Worm (Caenorhabditis elegans) whole organism, L4 larva: ENCODE results near the gene eri-9.

ENCODE experiments used
- F10B5.3 ChIP-seq: sonication (generic microtip); optimal IDR thresholded peaks from 2 replicates; lab custom pipeline; 2016; ENCODE audit warnings: mild to moderate bottlenecking, missing genetic modification characterization, missing compliant biosample characterization
- F37D6.2 ChIP-seq: sonication (generic microtip); optimal IDR thresholded peaks from 2 replicates; lab custom pipeline; 2016; ENCODE audit warnings: mild to moderate bottlenecking, missing genetic modification characterization, missing compliant biosample characterization
- Y48G9A.11 ChIP-seq: fragments of 200-800 bp; sonication (Bioruptor generic); IDR thresholded peaks from 2 replicates; pipeline ENCODE4 v1.3.6; 2022; ENCODE audit warnings: missing genetic modification reagents, missing genetic modification characterization, missing compliant biosample characterization
- Y5F2A.4 ChIP-seq: fragments of 200-800 bp; sonication (Bioruptor generic); optimal IDR thresholded peaks from 2 replicates; lab custom pipeline; 2018; ENCODE audit warnings: mild to moderate bottlenecking, missing genetic modification characterization, missing compliant biosample characterization
- Y75B8A.6 ChIP-seq: fragments of 200-800 bp; sonication (Bioruptor generic); IDR thresholded peaks from 2 replicates; pipeline ENCODE4 v1.3.6; 2022; ENCODE audit warnings: missing genetic modification reagents, missing genetic modification characterization, missing compliant biosample characterization
- aha-1 ChIP-seq: fragments of 150-350 bp; peaks from one replicate; lab custom pipeline; 2014; ENCODE audit warnings: missing biosample characterization, missing genetic modification characterization
- ceh-44 ChIP-seq: fragments of 200-800 bp; sonication (Bioruptor generic); IDR thresholded peaks from 2 replicates; pipeline ENCODE4 v1.3.6; 2022; ENCODE audit warnings: missing genetic modification reagents, missing genetic modification characterization, missing compliant biosample characterization
- ces-1 ChIP-seq: fragments of 150-350 bp; sonication (generic microtip); optimal IDR thresholded peaks from 4 replicates; lab custom pipeline; 2014; ENCODE audit warnings: missing biosample characterization, missing genetic modification reagents, missing genetic modification characterization
- daf-16 ChIP-seq, 3 experiments: sonication (generic microtip); optimal IDR thresholded peaks; 2 replicates each; lab custom pipeline; 2016 to 2017; ENCODE audit warnings: missing genetic modification characterization in 3 of 3, missing genetic modification reagents in 3 of 3, mild to moderate bottlenecking in 2 of 3, missing compliant biosample characterization in 2 of 3, missing biosample characterization in 1 of 3, moderate library complexity in 1 of 3
- dmd-8 ChIP-seq: fragments of 200-800 bp; sonication (Bioruptor generic); IDR thresholded peaks from 2 replicates; pipeline ENCODE4 v1.3.6; 2022; ENCODE audit warnings: missing genetic modification characterization, missing compliant biosample characterization
- dpl-1 ChIP-seq: fragments of 150-350 bp; optimal IDR thresholded peaks from 2 replicates; lab custom pipeline; 2014; ENCODE audit warnings: missing biosample characterization, missing genetic modification reagents, missing genetic modification characterization
- fkh-10 ChIP-seq: fragments of 150-350 bp; optimal IDR thresholded peaks from 2 replicates; lab custom pipeline; 2014; ENCODE audit warnings: missing biosample characterization, missing genetic modification reagents, missing genetic modification characterization
- hif-1 ChIP-seq, 2 experiments: sonication (generic microtip); optimal IDR thresholded peaks; 2 replicates each; lab custom pipeline; 2016 to 2017; ENCODE audit warnings: missing compliant biosample characterization in 2 of 2, missing genetic modification characterization in 2 of 2, missing genetic modification reagents in 2 of 2, missing genotype in 2 of 2, mild to moderate bottlenecking in 1 of 2
- hlh-11 ChIP-seq: fragments of 200-800 bp; sonication (Bioruptor generic); optimal IDR thresholded peaks from 2 replicates; lab custom pipeline; 2018; ENCODE audit warnings: mild to moderate bottlenecking, missing genetic modification characterization, missing compliant biosample characterization
- hmg-1.1 ChIP-seq: fragments of 200-800 bp; sonication (Bioruptor generic); IDR thresholded peaks from 2 replicates; pipeline ENCODE4 v1.3.6; 2022; ENCODE audit warnings: missing genetic modification reagents, missing genetic modification characterization, missing compliant biosample characterization
- jun-1 ChIP-seq: fragments of 150-350 bp; optimal IDR thresholded peaks from 2 replicates; lab custom pipeline; 2014; ENCODE audit warnings: missing biosample characterization, missing genetic modification reagents, missing genetic modification characterization
- lin-1 ChIP-seq: fragments of 200-800 bp; sonication (Bioruptor generic); IDR thresholded peaks from 2 replicates; pipeline ENCODE4 v1.3.6; 2022; ENCODE audit warnings: missing genetic modification reagents, missing genetic modification characterization, missing compliant biosample characterization
- lin-29 ChIP-seq: fragments of 200-800 bp; sonication (Bioruptor generic); IDR thresholded peaks from 2 replicates; pipeline ENCODE4 v1.3.6; 2022; ENCODE audit warnings: missing genetic modification reagents, missing genetic modification characterization, missing compliant biosample characterization
- lir-3 ChIP-seq: sonication (generic microtip); optimal IDR thresholded peaks from 2 replicates; lab custom pipeline; 2016; ENCODE audit warnings: mild to moderate bottlenecking, missing genetic modification characterization, missing compliant biosample characterization
- madf-5 ChIP-seq, 2 experiments: fragments of 200-800 bp; sonication (Bioruptor generic); IDR thresholded peaks; 2 replicates each; pipeline ENCODE4 v1.3.6; 2022; ENCODE audit warnings: missing compliant biosample characterization in 2 of 2, missing genetic modification characterization in 2 of 2
- madf-9 ChIP-seq: fragments of 200-800 bp; sonication (Bioruptor generic); conservative IDR thresholded peaks from 2 replicates; pipeline ENCODE4 v1.3.6; 2022; ENCODE audit warnings: missing genetic modification reagents, missing genetic modification characterization, missing compliant biosample characterization
- mep-1 ChIP-seq: fragments of 150-350 bp; sonication (generic microtip); optimal IDR thresholded peaks from 3 replicates; lab custom pipeline; 2014; ENCODE audit warnings: missing biosample characterization, missing genetic modification characterization
- mes-2 ChIP-seq: sonication (generic microtip); optimal IDR thresholded peaks from 2 replicates; lab custom pipeline; 2016; ENCODE audit warnings: missing genotype, mild to moderate bottlenecking, missing genetic modification characterization, missing compliant biosample characterization; ENCODE audit not compliant: poor library complexity, severe bottlenecking
- nhr-10 ChIP-seq: fragments of 150-350 bp; optimal IDR thresholded peaks from 2 replicates; lab custom pipeline; 2014; ENCODE audit warnings: missing biosample characterization, missing genetic modification characterization
- nhr-11 ChIP-seq: fragments of 150-350 bp; optimal IDR thresholded peaks from 2 replicates; lab custom pipeline; 2014; ENCODE audit warnings: missing biosample characterization, missing genetic modification characterization
- nhr-28 ChIP-seq: fragments of 150-350 bp; optimal IDR thresholded peaks from 2 replicates; lab custom pipeline; 2014; ENCODE audit warnings: missing biosample characterization, missing genetic modification characterization
- nhr-48 ChIP-seq: sonication (generic microtip); optimal IDR thresholded peaks from 2 replicates; lab custom pipeline; 2016; ENCODE audit warnings: mild to moderate bottlenecking, missing genetic modification characterization, missing compliant biosample characterization
- nhr-76 ChIP-seq: fragments of 150-350 bp; optimal IDR thresholded peaks from 2 replicates; lab custom pipeline; 2014; ENCODE audit warnings: missing biosample characterization, missing genetic modification characterization
- pha-4 ChIP-seq, 2 experiments: fragments of 150-350 bp in 1 of 2; fragments of 200-800 bp in 1 of 2; sonication (Bioruptor generic) in 1 of 2; IDR thresholded peaks in 1 of 2; optimal IDR thresholded peaks in 1 of 2; 2 replicates each; pipeline versions ENCODE4 v1.3.6 to Lab custom; 2014 to 2022; ENCODE audit warnings: missing genetic modification characterization in 2 of 2, missing genetic modification reagents in 2 of 2, missing biosample characterization in 1 of 2, missing compliant biosample characterization in 1 of 2
- pqm-1 ChIP-seq: sonication (generic microtip); optimal IDR thresholded peaks from 2 replicates; lab custom pipeline; 2017; ENCODE audit warnings: missing biosample characterization, missing genetic modification characterization
- rbr-2 ChIP-seq: sonication (generic microtip); optimal IDR thresholded peaks from 2 replicates; lab custom pipeline; 2016; ENCODE audit warnings: missing genotype, missing genetic modification characterization, missing compliant biosample characterization
- unc-130 ChIP-seq: sonication (generic microtip); optimal IDR thresholded peaks from 2 replicates; lab custom pipeline; 2016; ENCODE audit warnings: missing genetic modification reagents, missing genetic modification characterization, missing compliant biosample characterization
- vab-7 ChIP-seq: fragments of 200-800 bp; sonication (Bioruptor generic); IDR thresholded peaks from 2 replicates; pipeline ENCODE4 v1.3.6; 2022; ENCODE audit warnings: missing genetic modification reagents, missing genetic modification characterization, missing compliant biosample characterization
- zag-1 ChIP-seq: fragments of 150-350 bp; optimal IDR thresholded peaks from 2 replicates; lab custom pipeline; 2014; ENCODE audit warnings: missing biosample characterization, missing genetic modification characterization
- zfp-2 ChIP-seq: sonication (generic microtip); optimal IDR thresholded peaks from 2 replicates; lab custom pipeline; 2016; ENCODE audit warnings: mild to moderate bottlenecking, missing genetic modification characterization, missing compliant biosample characterization

Gene eri-9

ce11 chrIII:4899728-4900127 is 32.5 kb upstream of the eri-9 start (continued):
- TF ChIP-seq F10B5.3 (tag; lab: Kevin White, UChicago), result peak; percentile 88
- peak; percentile 96 for TF ChIP-seq nhr-10
- peak; percentile 85 for TF ChIP-seq Y5F2A.4 (GFP tag; lab: Kevin White, UChicago)
- peak; percentile 97 for TF ChIP-seq vab-7
- TF ChIP-seq mep-1 (tag; lab: Kevin White, UChicago), result peak; percentile 99
- TF ChIP-seq zag-1 (tag; lab: Kevin White, UChicago), result peak; percentile 62
- TF ChIP-seq pqm-1 (tag; lab: Kevin White, UChicago), result peak; percentile 31
- TF ChIP-seq ces-1 (GFP tag; lab: Kevin White, UChicago), result peak; percentile 70
- peak; percentile 100 for TF ChIP-seq aha-1 (tag; lab: Kevin White, UChicago)
- peak; percentile 96 for TF ChIP-seq zfp-2 (tag; lab: Kevin White, UChicago)
- peak; percentile 95 for TF ChIP-seq Y75B8A.6 (GFP tag; lab: Robert Waterston, UW)
- TF ChIP-seq nhr-48, result peak; percentile 98
- TF ChIP-seq, all 104 proteins: peak for 92

ce11 chrIII:4900260-4900659 is 32.0 kb upstream of the eri-9 start, which contains the start of gene tag-340:
tag-340 (plus strand) TSS chrIII:4900508.
- TF ChIP-seq daf-16 (GFP tag; optimal IDR thresholded peaks at IDR 0.05; lab: Kevin White, UChicago) (no peak), daf-16 (tag; optimal IDR thresholded peaks at IDR 0.05; lab: Kevin White, UChicago) (peak; percentile 42), madf-5 (GFP tag; IDR thresholded peaks at IDR 0.05; lab: Robert Waterston, UW) (no peak), nhr-28 (tag; lab: Kevin White, UChicago) (peak; percentile 3), lir-3 (no peak)
- TF ChIP-seq, all 104 proteins: peak for 2

ce11 chrIII:4903784-4904183 is 28.5 kb upstream of the eri-9 start, which contains the start of gene kbp-2:
kbp-2 (minus strand) TSS chrIII:4903884.
- TF ChIP-seq jun-1 (tag; lab: Kevin White, UChicago) (no peak), madf-5 (GFP tag; IDR thresholded peaks at IDR 0.05; lab: Robert Waterston, UW) (no peak), dmd-8 (GFP tag; lab: Robert Waterston, UW) (no peak), pha-4 (GFP tag; IDR thresholded peaks at IDR 0.05; lab: Robert Waterston, UW) (no peak), pha-4 (tag; optimal IDR thresholded peaks at IDR 0.05; lab: Kevin White, UChicago) (no peak), lin-1 (GFP tag; lab: Robert Waterston, UW) (no peak), Y48G9A.11 (GFP tag; lab: Robert Waterston, UW) (no peak), hlh-11 (tag; lab: Kevin White, UChicago) (no peak), madf-9 (no peak), ceh-44 (GFP tag; lab: Robert Waterston, UW) (no peak), aha-1 (tag; lab: Kevin White, UChicago) (no peak), hif-1 (tag; optimal IDR thresholded peaks at IDR 0.05; lab: Kevin White, UChicago) (no peak), nhr-28 (tag; lab: Kevin White, UChicago) (no peak), nhr-11 (tag; lab: Kevin White, UChicago) (no peak), F37D6.2 (tag; lab: Kevin White, UChicago) (no peak), hmg-1.1 (GFP tag; lab: Robert Waterston, UW) (no peak), F10B5.3 (tag; lab: Kevin White, UChicago) (no peak), lin-29 (GFP tag; lab: Robert Waterston, UW) (no peak), fkh-10 (GFP tag; lab: Kevin White, UChicago) (no peak)

- peak; percentile 49 for TF ChIP-seq dpl-1
- TF ChIP-seq rbr-2 (tag; lab: Kevin White, UChicago), result peak; percentile 3
- peak; percentile 77 for TF ChIP-seq unc-130 (GFP tag; lab: Kevin White, UChicago)
- TF ChIP-seq hif-1 (tag; optimal IDR thresholded peaks at IDR 0.05; lab: Kevin White, UChicago), result peak in 1 of 2 experiments; percentile 52
- no peak for TF ChIP-seq Y48G9A.11 (GFP tag; lab: Robert Waterston, UW)
- TF ChIP-seq mes-2 (tag; lab: Kevin White, UChicago), result peak; percentile 69
- no peak for TF ChIP-seq nhr-76 (tag; lab: Kevin White, UChicago)
- TF ChIP-seq, all 104 proteins: peak for 5
These were observed 26.8 kb upstream of the eri-9 start, which contains the start of gene F26F4.8 for ce11 chrIII:4905405-4905804. F26F4.8 (minus strand) TSS chrIII:4905473.
